Worm (Caenorhabditis elegans): ENCODE measurements around the gene gfl-1.

- no peak for TF ChIP-seq lin-40 (tag; optimal IDR thresholded peaks at IDR 0.05)
- TF ChIP-seq tbp1 (GFP tag; optimal IDR thresholded peaks at IDR 0.05), result no peak
Measured at ce11 chrIV:11551813-11552212, 30.7 kb downstream of the gfl-1 start, which contains the start of gene col-128.
